Fruit fly (Drosophila melanogaster): ENCODE data around the gene mnb.

The mnb gene

DNA sequence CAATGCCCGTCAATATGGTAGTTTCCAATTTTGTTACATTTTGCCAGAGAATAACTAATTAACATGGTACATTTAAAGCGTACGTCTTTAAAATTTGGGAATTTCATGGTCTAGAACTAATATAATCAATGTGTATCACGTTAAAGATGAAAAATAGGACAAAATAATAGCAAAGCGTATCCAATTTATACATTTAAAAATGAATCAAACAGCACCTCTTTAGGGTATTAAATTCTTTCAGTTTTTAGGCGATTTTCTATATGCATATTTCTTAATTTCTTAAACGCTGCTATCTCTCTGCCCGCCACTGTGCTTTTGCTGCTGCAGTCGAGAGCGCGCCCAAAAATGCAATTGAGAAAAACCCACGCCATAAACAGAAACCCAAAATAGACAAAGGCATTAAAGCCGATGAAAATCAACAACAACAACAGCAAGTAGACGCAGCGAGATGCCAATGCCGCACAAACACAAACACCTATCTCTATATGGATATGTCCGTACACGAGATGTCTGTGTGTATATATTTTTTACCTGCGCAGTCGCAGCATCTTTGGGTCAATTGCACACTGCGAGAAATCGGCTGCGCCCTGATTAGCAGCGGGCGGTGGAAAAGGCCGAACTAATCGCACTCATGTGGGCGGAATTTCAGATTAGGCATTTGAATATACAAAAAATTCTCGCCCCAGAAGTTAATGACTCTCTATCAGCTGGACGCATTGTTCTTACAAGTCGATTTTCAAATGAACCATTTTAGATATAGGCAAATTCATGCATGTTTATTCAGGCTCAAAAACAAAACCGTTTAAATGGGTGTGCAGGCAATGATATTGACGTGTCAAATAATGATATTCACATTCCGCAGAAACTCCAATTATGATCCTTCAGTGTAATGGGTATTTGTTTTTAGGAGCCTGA, 57.7 kb downstream of the mnb start (continued):
- TF ChIP-seq CG7786 (GFP tag; optimal IDR thresholded peaks at IDR 0.05) (no peak), Pdp1 (GFP tag; optimal IDR thresholded peaks at IDR 0.05) (peak; percentile 26 to 36), Camta (GFP tag; optimal IDR thresholded peaks at IDR 0.05) (peak; percentile 52), NK7.1 (GFP tag; optimal IDR thresholded peaks at IDR 0.05) (no peak), CG34224 (GFP tag; IDR thresholded peaks at IDR 0.05; ENCODE audit: partially characterized antibody) (no peak), CG12942 (GFP tag; optimal IDR thresholded peaks at IDR 0.05) (peak; percentile 24), Deaf1 (tag; optimal IDR thresholded peaks at IDR 0.05) (peak; percentile 31), CG14710 (tag; optimal IDR thresholded peaks at IDR 0.05) (peak; percentile 85), kay (GFP tag; optimal IDR thresholded peaks at IDR 0.05) (peak; percentile 10), Nf-YA (GFP tag; IDR thresholded peaks at IDR 0.05) (no peak), bab2 (GFP tag; optimal IDR thresholded peaks at IDR 0.05) (no peak), BEAF-32 (GFP tag; optimal IDR thresholded peaks at IDR 0.05) (no peak), Neu2 (GFP tag; optimal IDR thresholded peaks at IDR 0.05; ENCODE audit: borderline replicate concordance) (no peak), unpg (GFP tag; optimal IDR thresholded peaks at IDR 0.05) (peak; percentile 64), sqz (GFP tag; optimal IDR thresholded peaks at IDR 0.05) (peak; percentile 64), CG8281 (tag; optimal IDR thresholded peaks at IDR 0.05) (peak; percentile 29), MBD-R2 (GFP tag; IDR thresholded peaks at IDR 0.05) (no peak), Tbp (GFP tag; optimal IDR thresholded peaks at IDR 0.05) (no peak), run (tag; optimal IDR thresholded peaks at IDR 0.05) (peak; percentile 39), nerfin-2 (GFP tag; IDR thresholded peaks at IDR 0.05; ENCODE audit: partially characterized antibody) (no peak), lola (GFP tag; optimal IDR thresholded peaks at IDR 0.05) (peak in 1 of 3 experiments; percentile 87), tna (GFP tag; IDR thresholded peaks at IDR 0.05; ENCODE audit: partially characterized antibody) (no peak), CG12744 (GFP tag; optimal IDR thresholded peaks at IDR 0.05) (no peak), mam (GFP tag; optimal IDR thresholded peaks at IDR 0.05) (no peak), Side (GFP tag; optimal IDR thresholded peaks at IDR 0.05) (no peak), CG32767 (GFP tag; IDR thresholded peaks at IDR 0.05) (no peak), Bgb (GFP tag; IDR thresholded peaks at IDR 0.05; ENCODE audit: partially characterized antibody) (no peak), Usf (GFP tag; optimal IDR thresholded peaks at IDR 0.05) (peak; percentile 21), pita (GFP tag; optimal IDR thresholded peaks at IDR 0.05) (no peak), Doc3 (GFP tag; IDR thresholded peaks at IDR 0.05; ENCODE audit: partially characterized antibody) (no peak), CG5245 (GFP tag; optimal IDR thresholded peaks at IDR 0.05) (peak; percentile 8), stwl (tag; optimal IDR thresholded peaks at IDR 0.05) (no peak), ab (GFP tag; optimal IDR thresholded peaks at IDR 0.05) (no peak), Rx (GFP tag; IDR thresholded peaks at IDR 0.05) (no peak; the same call in 1 of the 2 replicates), CG16863 (GFP tag; optimal IDR thresholded peaks at IDR 0.05) (peak; percentile 40), tgo (GFP tag; IDR thresholded peaks at IDR 0.05) (no peak), Hr78 (GFP tag; optimal IDR thresholded peaks at IDR 0.05) (peak in 1 of 2 experiments; percentile 30), grau (tag; optimal IDR thresholded peaks at IDR 0.05) (peak; percentile 70), CG4854 (GFP tag; optimal IDR thresholded peaks at IDR 0.05) (no peak), CTCF (GFP tag; optimal IDR thresholded peaks at IDR 0.05) (no peak), CG17912 (GFP tag; optimal IDR thresholded peaks at IDR 0.05) (no peak), Sox102F (GFP tag; optimal IDR thresholded peaks at IDR 0.05) (peak; percentile 68), fd102C (GFP tag; optimal IDR thresholded peaks at IDR 0.05) (peak; percentile 9), Spps (tag; optimal IDR thresholded peaks at IDR 0.05) (peak; percentile 58), tx (GFP tag; optimal IDR thresholded peaks at IDR 0.05) (no peak), C15 (GFP tag; IDR thresholded peaks at IDR 0.05) (no peak), Blimp-1 (GFP tag; optimal IDR thresholded peaks at IDR 0.05) (peak; percentile 50), btn (GFP tag; optimal IDR thresholded peaks at IDR 0.05) (no peak)

Measured in whole organism, embryonic.